Worm (Caenorhabditis elegans): ENCODE data around the gene lelo-2.

Gene lelo-2

DNA sequence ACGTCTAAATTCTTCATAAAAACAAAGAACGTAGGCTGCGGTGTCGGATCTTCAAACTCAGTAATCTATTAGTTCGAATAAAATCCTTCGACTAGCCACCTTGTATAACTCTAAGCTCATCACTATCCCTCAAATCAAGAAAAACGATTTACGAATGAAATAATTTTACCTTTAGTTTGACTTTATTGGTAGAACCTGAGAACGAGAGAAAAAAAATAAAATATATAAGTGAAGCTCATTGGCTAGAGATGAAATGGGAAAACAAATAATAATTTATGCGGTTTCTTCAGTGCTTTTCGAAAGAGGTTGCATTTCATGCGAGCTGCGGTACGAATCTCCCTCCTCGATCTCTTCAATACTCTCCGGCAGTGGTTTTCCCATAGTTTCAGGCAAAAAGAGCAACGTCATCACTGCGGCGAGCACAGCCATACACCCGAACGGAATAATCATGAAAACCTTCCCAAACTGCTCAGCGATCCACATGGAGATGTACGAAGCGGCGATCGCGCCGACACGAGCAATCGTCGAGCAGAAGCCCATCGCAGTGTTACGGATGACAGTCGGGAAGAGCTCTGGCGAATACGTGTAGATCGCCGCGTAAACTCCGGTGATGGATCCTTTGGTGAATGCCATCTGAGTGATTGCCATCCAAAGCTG is 7.2 kb downstream of the lelo-2 start (continued):
- TF ChIP-seq snpc-1.2 (GFP tag; IDR thresholded peaks at IDR 0.05) (peak; percentile 71), T20F7.1 (GFP tag; optimal IDR thresholded peaks at IDR 0.05) (peak; percentile 86), nhr-48 (tag; optimal IDR thresholded peaks at IDR 0.05) (peak; percentile 72), gei-8 (GFP tag; optimal IDR thresholded peaks at IDR 0.05) (peak; percentile 37), nhr-42 (GFP tag; IDR thresholded peaks at IDR 0.05) (peak; percentile 40; the same call in 1 of the 2 replicates), pqm-1 (tag; optimal IDR thresholded peaks at IDR 0.05) (no peak)

DNA sequence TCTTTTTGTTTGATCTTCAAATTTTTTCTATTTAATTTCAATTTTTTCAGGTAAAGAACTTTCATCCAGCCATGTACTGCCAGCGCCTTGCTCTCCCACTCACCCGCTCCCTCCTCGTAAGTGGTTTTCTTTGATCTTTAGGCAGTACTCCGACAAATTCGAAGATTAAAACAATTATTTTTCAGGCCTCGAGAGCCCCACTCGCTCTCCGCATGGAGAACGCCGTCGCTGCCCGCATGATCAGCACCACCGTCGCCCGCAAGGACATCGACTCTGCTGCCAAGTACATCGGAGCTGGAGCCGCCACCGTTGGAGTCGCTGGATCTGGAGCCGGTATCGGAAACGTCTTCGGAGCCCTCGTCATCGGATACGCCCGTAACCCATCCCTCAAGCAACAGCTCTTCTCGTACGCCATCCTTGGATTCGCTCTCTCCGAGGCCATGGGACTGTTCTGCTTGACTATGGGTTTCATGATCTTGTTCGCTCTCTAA is 7.8 kb downstream of the lelo-2 start, which contains the start of gene Y82E9BR.3:
Gene Y82E9BR.3, plus strand, starts transcription at position 51 of the 491 bp plus-strand sequence.
- TF ChIP-seq lim-7 (GFP tag; IDR thresholded peaks at IDR 0.05) (peak; percentile 27; the same call in 1 of the 2 replicates), set-16 (GFP tag; IDR thresholded peaks at IDR 0.05) (peak; percentile 94), zfp-2 (tag; optimal IDR thresholded peaks at IDR 0.05) (no peak), zfp-3 (GFP tag; conservative IDR thresholded peaks at IDR 0.05) (no peak), nhr-102 (tag; optimal IDR thresholded peaks at IDR 0.05) (no peak), attf-4 (tag; optimal IDR thresholded peaks at IDR 0.05) (no peak), nhr-77 (tag; optimal IDR thresholded peaks at IDR 0.05) (no peak), arid-1 (GFP tag; conservative IDR thresholded peaks at IDR 0.05) (no peak), fos-1 (tag; optimal IDR thresholded peaks at IDR 0.05) (no peak), mdt-29 (GFP tag; IDR thresholded peaks at IDR 0.05) (no peak), jun-1 (tag; optimal IDR thresholded peaks at IDR 0.05) (no peak), pqm-1 (tag; optimal IDR thresholded peaks at IDR 0.05) (no peak), tra-1 (GFP tag; IDR thresholded peaks at IDR 0.05) (no peak), skn-1 (tag; optimal IDR thresholded peaks at IDR 0.05) (no peak), ceh-20 (GFP tag; IDR thresholded peaks at IDR 0.05) (no peak), dmd-6 (GFP tag; IDR thresholded peaks at IDR 0.05) (no peak), aha-1 (tag) (peak; percentile 41), ceh-62 (tag; optimal IDR thresholded peaks at IDR 0.05) (no peak), nhr-6 (tag; optimal IDR thresholded peaks at IDR 0.05) (no peak), ZK546.5 (tag; optimal IDR thresholded peaks at IDR 0.05) (no peak), snpc-1.2 (GFP tag; IDR thresholded peaks at IDR 0.05) (0 out of 2 replicates have a peak, but pooled peaks have one; percentile 14), R02D3.7 (tag; optimal IDR thresholded peaks at IDR 0.05) (no peak)

DNA sequence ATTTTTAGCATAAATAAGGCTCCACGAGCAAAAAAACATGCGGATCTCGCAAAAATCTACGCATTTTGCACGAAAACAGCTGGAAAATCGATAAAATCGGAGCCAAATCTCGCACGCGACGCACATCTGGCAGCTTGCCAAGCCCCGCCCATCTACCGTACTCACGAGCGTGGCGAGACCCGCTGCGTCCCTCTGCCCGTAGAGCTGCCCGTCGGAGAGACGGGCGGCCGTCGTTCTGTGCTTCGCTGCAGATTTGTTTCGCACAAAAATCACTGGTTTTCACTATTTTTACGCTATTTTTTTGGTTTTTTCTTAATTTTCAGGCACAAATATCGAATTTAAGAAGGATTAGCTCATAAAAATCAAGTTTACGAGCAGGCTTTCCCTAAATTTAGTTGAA is 8.3 kb downstream of the lelo-2 start:
- TF ChIP-seq lsy-2 (tag; optimal IDR thresholded peaks at IDR 0.05) (peak; percentile 96 to 99), fkh-10 (GFP tag; optimal IDR thresholded peaks at IDR 0.05) (peak; percentile 34), lim-7 (GFP tag; IDR thresholded peaks at IDR 0.05) (no peak), gei-8 (GFP tag; optimal IDR thresholded peaks at IDR 0.05) (no peak), F26F4.8 (GFP tag; conservative IDR thresholded peaks at IDR 0.05) (no peak), pha-4 (GFP tag; IDR thresholded peaks at IDR 0.05) (peak; percentile 82), pha-4 (tag; optimal IDR thresholded peaks at IDR 0.05) (no peak), aha-1 (tag) (peak; percentile 93), jun-1 (tag; optimal IDR thresholded peaks at IDR 0.05) (peak; percentile 54), arid-1 (GFP tag; conservative IDR thresholded peaks at IDR 0.05) (peak; percentile 79), mdl-1 (tag; optimal IDR thresholded peaks at IDR 0.05) (peak; percentile 36 to 73), nhr-25 (tag; optimal IDR thresholded peaks at IDR 0.05; ENCODE audit: borderline replicate concordance, insufficient read depth) (peak; percentile 74), lin-13 (GFP tag; optimal IDR thresholded peaks at IDR 0.05) (peak; percentile 78), lin-38 (GFP tag; IDR thresholded peaks at IDR 0.05) (peak; percentile 89), hlh-30 (tag; optimal IDR thresholded peaks at IDR 0.05; ENCODE audit: insufficient read depth) (peak; percentile 83), daf-19 (GFP tag; conservative IDR thresholded peaks at IDR 0.05) (no peak), lin-39 (tag; optimal IDR thresholded peaks at IDR 0.05) (no peak), nhr-10 (tag; optimal IDR thresholded peaks at IDR 0.05) (no peak), snpc-4 (tag; optimal IDR thresholded peaks at IDR 0.05) (peak; percentile 7), ceh-82 (tag; optimal IDR thresholded peaks at IDR 0.05) (no peak), hlh-11 (tag; optimal IDR thresholded peaks at IDR 0.05) (peak; percentile 86), php-3 (GFP tag; IDR thresholded peaks at IDR 0.05) (peak; percentile 16; the same call in 1 of the 2 replicates), R02D3.7 (tag; optimal IDR thresholded peaks at IDR 0.05) (no peak), unc-39 (tag; optimal IDR thresholded peaks at IDR 0.05) (no peak), snpc-1.2 (GFP tag; IDR thresholded peaks at IDR 0.05) (peak; percentile 33; the same call in 1 of the 2 replicates), madf-5 (GFP tag; IDR thresholded peaks at IDR 0.05) (0 out of 4 replicates have a peak, but pooled peaks of 1 of the 2 experiments have one; percentile 34), mdt-29 (GFP tag; IDR thresholded peaks at IDR 0.05) (peak; percentile 61), ztf-11 (tag; optimal IDR thresholded peaks at IDR 0.05) (no peak), mxl-2 (GFP tag; conservative IDR thresholded peaks at IDR 0.05) (no peak)

Data from whole organism, L4 larva.